Worm (Caenorhabditis elegans) whole organism, L3 larva: ENCODE measurements around the gene F28D1.6.

Source experiments
- mdl-1 ChIP-seq: fragments of 150-350 bp; optimal IDR thresholded peaks from 2 replicates; lab custom pipeline; 2014; ENCODE audit warnings: missing biosample characterization, missing genetic modification characterization
- nfya-1 ChIP-seq: sonication (generic microtip); optimal IDR thresholded peaks from 2 replicates; lab custom pipeline; 2017; ENCODE audit warnings: missing genetic modification characterization, mild to moderate bottlenecking, missing compliant biosample characterization, antibody characterized with exemption, moderate library complexity; ENCODE audit not compliant: insufficient read depth
- nhr-11 ChIP-seq: fragments of 150-350 bp; optimal IDR thresholded peaks from 2 replicates; lab custom pipeline; 2014; ENCODE audit warnings: missing biosample characterization, missing genetic modification characterization
- nhr-43 ChIP-seq: sonication (generic microtip); optimal IDR thresholded peaks from 2 replicates; lab custom pipeline; 2016; ENCODE audit warnings: mild to moderate bottlenecking, missing genetic modification characterization, missing compliant biosample characterization; ENCODE audit not compliant: poor library complexity, severe bottlenecking
- nhr-77 ChIP-seq: fragments of 150-350 bp; optimal IDR thresholded peaks from 2 replicates; lab custom pipeline; 2014; ENCODE audit warnings: missing biosample characterization, missing genetic modification characterization
- skn-1 ChIP-seq: fragments of 150-350 bp; optimal IDR thresholded peaks from 2 replicates; lab custom pipeline; 2014; ENCODE audit warnings: missing biosample characterization, missing genetic modification characterization
- unc-62 ChIP-seq: fragments of 150-350 bp; sonication (generic microtip); optimal IDR thresholded peaks from 4 replicates; lab custom pipeline; 2014; ENCODE audit warnings: missing biosample characterization, missing genetic modification reagents, missing genetic modification characterization
- ztf-4 ChIP-seq: fragments of 150-350 bp; optimal IDR thresholded peaks from 2 replicates; lab custom pipeline; 2014; ENCODE audit warnings: missing biosample characterization, missing genetic modification characterization

- TF ChIP-seq nhr-77 (tag; lab: Kevin White, UChicago): no peak
- TF ChIP-seq mdl-1: no peak
- no peak for TF ChIP-seq skn-1
- no peak for TF ChIP-seq nhr-11 (tag; lab: Kevin White, UChicago)
- TF ChIP-seq nhr-43 (tag; lab: Kevin White, UChicago): no peak
- no peak for TF ChIP-seq nfya-1 (tag; lab: Kevin White, UChicago)
- TF ChIP-seq ztf-4: no peak
- no peak for TF ChIP-seq unc-62 (GFP tag; lab: Kevin White, UChicago)
Observed at ce11 chrIV:12429504-12429903, 44.5 kb upstream of the F28D1.6 start.
